Worm (Caenorhabditis elegans) whole organism, L3 larva: Measurements from ENCODE around the gene fbxa-64.

Experiments
- mdl-1 ChIP-seq: fragments of 150-350 bp; optimal IDR thresholded peaks from 2 replicates; lab custom pipeline; 2014; ENCODE audit warnings: missing biosample characterization, missing genetic modification characterization
- nhr-25 ChIP-seq: sonication (generic microtip); optimal IDR thresholded peaks from 2 replicates; lab custom pipeline; 2017; ENCODE audit warnings: missing biosample characterization, missing genetic modification characterization
- ztf-4 ChIP-seq: fragments of 150-350 bp; optimal IDR thresholded peaks from 2 replicates; lab custom pipeline; 2014; ENCODE audit warnings: missing biosample characterization, missing genetic modification characterization

DNA sequence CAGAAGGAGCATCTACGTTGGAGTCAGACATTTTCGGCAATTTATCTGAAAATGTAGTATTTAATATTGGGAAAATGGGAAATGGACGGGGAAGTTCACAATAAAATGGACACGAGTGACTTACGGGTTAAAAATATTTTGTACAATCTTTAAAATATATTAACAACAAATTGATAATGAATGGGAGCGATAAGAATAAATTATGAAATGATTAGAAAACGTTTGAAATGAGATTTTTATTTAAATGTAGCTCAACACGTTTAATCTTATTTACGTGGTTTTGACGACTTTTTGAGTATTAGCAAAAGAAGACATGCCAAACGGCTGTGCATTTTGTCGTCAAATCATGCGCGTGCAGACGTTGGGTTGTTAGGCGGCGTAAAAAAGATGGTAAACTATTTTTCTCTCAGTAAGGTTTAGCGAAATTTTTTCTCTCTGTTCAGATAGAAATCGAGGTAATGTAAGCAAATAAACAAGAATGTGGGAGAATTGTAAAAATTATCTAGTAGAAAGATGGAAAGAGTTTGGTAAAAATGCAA, at the start of gene fbxa-64:
- no peak for TF ChIP-seq ztf-4 (tag; lab: Kevin White, UChicago)
- TF ChIP-seq mdl-1 (tag; lab: Kevin White, UChicago): no peak
- TF ChIP-seq nhr-25 (tag; lab: Kevin White, UChicago): no peak
